Worm (Caenorhabditis elegans): ENCODE results near the gene F35C11.7.

DNA sequence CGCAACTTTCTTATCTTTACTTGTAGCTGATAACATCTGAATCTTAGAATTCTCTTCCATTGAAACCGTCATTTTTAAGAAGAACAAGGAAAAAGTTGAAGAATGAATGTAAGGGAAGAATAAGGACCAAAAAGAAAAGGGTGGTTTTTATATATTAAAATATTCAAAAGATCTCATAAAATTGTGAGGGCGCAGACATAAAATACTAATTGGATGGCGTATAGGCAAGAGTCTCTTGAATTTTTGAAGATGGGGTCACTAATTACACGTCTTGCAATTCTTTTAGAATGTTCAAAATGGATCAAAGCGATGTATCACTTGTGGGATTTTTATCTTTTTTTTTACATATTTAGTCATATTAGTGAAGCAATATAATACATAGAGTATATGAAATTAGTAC is 43.4 kb upstream of the F35C11.7 start, which contains the start of gene twk-3:
- TF ChIP-seq unc-39 (tag; optimal IDR thresholded peaks at IDR 0.05) (no peak), tbx-8 (GFP tag; optimal IDR thresholded peaks at IDR 0.05) (no peak), ham-2 (GFP tag; optimal IDR thresholded peaks at IDR 0.05) (no peak), lin-13 (tag; optimal IDR thresholded peaks at IDR 0.05) (no peak), unc-62 (GFP tag; optimal IDR thresholded peaks at IDR 0.05) (no peak), mab-5 (tag; optimal IDR thresholded peaks at IDR 0.05) (no peak), nhr-28 (tag; optimal IDR thresholded peaks at IDR 0.05) (no peak), elt-3 (tag; optimal IDR thresholded peaks at IDR 0.05) (no peak), hlh-1 (tag; optimal IDR thresholded peaks at IDR 0.05) (no peak), ceh-43 (GFP tag; optimal IDR thresholded peaks at IDR 0.05) (no peak), sptf-1 (tag; optimal IDR thresholded peaks at IDR 0.05) (no peak), ces-1 (GFP tag; optimal IDR thresholded peaks at IDR 0.05) (no peak), snpc-4 (tag; optimal IDR thresholded peaks at IDR 0.05) (no peak)

All from whole organism, mixed stage, embryonic.